Worm (Caenorhabditis elegans) whole organism, dauer: ENCODE measurements around the gene odr-3.

Source experiments
- unc-62 ChIP-seq: sonication (generic microtip); optimal IDR thresholded peaks from 2 replicates; lab custom pipeline; 2017; ENCODE audit warnings: missing biosample characterization, missing genetic modification reagents, missing genetic modification characterization

The odr-3 gene

DNA sequence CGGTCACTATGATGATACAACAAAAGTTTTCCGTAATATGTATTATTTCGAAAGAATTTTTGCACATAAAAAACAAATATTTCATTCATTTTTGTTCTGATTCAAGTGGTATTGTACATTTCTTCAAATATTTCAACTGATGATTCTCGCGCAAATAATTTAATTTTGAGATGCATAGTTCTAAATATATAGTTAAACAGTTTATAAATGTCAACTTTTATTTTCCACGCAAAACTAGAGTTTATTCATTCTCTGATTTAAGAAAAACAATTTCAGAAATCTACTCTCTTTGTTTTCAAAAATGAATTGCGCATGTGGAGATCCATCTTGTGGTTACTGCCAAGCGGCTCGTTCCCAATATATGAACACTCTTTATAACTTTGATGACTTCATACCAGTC lies 14.9 kb upstream of the odr-3 start, which contains the start of gene zip-5:
Gene zip-5 (plus strand): TSS at position 301 of the 400 bp plus-strand sequence.
- no peak for TF ChIP-seq unc-62 (GFP tag; lab: Kevin White, UChicago)

DNA sequence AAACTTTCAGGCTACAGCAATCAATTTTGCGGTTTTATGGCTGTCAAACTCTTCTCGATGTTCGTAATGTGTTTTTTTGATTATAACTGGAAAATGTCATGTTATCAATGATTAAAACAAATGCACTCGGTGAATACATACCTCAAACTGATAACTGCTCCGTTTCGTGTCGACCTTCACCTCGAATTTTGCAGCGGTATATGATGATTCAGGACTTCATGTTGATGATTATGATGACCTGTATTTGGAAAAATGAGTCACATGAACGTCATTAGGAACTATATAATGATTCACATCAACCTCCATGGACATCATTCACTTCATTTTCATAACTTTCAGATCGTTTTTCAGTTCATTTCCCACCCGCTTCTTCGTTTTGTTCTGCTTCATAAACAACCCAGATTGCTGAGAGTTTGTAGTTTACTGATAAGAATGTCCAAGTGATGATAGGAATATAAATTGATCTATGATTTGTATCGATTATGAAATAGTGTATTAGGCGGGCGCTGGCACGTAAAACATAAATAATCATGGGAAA lies 13.5 kb upstream of the odr-3 start:
- TF ChIP-seq unc-62 (GFP tag; lab: Kevin White, UChicago), result no peak

DNA sequence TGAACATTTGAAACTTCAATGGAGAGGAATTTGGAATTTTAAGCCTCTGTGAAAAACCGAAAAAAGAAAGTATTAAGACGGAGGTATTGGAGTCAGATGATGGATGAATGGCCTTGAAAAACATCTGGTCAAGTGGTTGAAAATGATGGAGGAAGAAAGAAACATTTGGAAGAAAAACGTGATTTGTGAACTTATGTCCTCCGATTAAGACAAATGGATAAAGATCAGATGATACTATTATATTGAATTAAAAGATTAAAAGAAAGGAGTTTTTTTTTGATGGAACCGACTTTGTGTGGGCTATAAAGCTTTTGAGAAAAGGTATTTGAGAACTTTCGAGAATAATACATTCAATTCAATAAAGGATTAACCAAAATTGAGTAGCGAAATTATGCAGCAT lies 10.2 kb upstream of the odr-3 start:
- TF ChIP-seq unc-62 (GFP tag; lab: Kevin White, UChicago), result no peak

DNA sequence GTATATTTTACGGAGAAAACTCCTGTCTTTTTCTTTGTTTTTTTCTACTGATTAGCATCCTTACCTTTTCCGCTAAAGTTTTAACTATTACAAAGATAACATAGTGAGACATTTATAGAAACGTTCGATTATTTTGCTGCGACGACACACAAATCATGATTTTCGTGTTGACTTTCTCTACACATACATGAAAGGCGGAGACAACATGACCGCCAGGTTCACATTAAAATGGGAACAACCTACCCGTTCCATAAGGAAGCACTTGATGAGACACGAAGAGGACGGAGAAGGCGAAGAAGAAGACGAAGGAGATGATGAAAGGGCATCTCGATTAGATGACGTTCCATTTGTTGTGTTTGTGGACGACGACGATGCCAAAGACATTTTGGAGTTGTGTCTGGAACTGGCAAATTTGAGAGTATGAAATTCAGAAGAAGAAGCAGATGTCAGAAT lies 9.6 kb upstream of the odr-3 start, which contains the start of gene C34D1.4:
Gene C34D1.4 (minus strand): TSS at position 403 of the 453 bp plus-strand sequence.
- TF ChIP-seq unc-62 (GFP tag; lab: Kevin White, UChicago), result no peak

DNA sequence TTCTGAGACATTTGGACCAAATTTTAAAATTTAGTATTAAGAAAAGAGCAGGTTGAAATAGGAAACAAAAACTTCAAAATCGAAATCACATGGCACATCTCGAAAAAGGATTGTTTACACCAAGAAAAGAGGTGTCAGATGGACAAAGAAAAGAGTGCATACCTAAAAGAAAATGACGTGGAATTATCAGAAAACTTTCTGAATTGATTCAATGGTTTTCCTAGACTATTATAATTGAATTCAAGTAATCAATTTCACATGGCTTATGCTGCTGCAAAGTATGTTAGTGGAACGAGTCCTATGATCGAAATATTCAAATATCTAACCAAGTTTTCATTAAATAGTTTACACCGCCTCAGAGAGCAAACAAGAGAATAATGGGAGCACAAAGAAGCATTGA lies 3.5 kb upstream of the odr-3 start:
- no peak for TF ChIP-seq unc-62 (GFP tag; lab: Kevin White, UChicago)

DNA sequence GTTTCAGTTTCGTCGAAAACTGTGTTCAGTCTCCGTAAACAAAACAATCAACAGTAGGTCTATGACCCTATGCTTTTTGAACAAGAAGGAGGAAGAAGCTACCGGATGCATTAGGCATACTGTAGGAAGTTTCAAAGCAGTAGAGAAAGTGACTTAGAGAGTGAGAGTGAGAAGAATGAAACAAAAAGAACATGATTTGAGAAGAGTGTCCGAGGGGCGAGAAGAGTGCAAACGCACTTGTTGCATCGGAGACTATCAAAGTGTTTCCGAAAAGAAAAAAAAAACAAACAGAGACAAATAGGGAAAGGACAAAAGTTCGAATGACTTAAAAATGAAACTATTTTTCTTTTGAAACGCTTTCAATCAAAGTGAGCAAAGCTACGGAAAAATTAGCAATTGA lies 6.1 kb downstream of the odr-3 start:
- no peak for TF ChIP-seq unc-62 (GFP tag; lab: Kevin White, UChicago)

DNA sequence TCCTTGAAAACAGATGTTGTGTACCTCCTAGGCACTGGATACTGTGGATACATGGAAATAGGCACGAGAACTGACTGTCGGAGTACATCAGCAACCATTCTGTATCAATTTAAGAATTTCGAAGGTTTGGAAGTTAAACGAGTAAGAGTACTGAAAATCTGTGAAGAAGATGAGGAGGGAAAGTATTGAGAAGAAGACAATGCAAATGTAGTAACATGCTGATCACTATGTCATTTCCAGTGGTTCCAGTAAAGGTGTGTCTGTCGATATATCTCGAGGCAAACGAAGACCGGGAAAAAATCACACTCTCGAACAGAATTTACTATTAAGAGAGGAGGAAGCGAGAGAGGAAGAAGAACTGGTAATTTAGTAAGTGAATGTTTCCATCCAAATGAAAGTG lies 12.8 kb downstream of the odr-3 start, which contains the start of gene dmd-10:
Gene dmd-10 (minus strand): TSS at position 101 of the 400 bp plus-strand sequence.
- no peak for TF ChIP-seq unc-62 (GFP tag; lab: Kevin White, UChicago)

DNA sequence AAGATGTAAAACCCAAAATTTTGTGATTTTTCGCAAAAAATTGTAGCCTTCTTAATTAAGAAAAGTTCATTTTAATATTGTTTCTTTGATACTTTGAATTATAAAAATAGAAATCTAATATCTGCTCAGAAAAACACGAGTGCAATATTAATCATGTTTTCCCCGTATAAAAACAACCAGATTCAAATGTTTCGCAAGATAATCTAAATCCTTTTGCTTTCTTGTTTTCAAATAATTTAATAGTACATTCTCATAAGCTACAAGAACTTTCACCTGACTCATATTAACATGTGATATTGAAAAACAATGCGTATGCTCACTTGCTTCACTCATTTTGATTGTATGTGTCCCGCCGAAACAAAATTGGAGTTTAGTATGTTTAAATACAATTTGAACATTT lies 14.0 kb downstream of the odr-3 start:
- no peak for TF ChIP-seq unc-62 (GFP tag; lab: Kevin White, UChicago)

DNA sequence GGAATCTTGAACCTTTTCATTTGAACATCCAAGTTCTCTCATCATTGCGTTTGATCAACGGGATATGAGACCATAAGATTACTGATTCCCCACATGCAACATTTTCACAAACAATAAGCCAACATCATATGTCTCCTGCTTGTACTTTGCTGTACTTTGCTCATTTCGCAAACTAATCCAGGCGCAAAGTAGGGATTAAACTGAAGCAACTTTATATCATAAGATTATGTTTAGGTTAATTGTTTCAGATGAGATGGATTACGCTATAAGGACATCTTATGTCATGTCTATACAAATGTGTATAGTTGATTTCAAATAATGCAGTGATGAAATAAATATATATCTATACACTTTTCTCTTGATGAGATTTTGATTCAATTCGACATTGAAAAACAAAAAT lies 19.8 kb downstream of the odr-3 start:
- TF ChIP-seq unc-62 (GFP tag; lab: Kevin White, UChicago), result no peak

DNA sequence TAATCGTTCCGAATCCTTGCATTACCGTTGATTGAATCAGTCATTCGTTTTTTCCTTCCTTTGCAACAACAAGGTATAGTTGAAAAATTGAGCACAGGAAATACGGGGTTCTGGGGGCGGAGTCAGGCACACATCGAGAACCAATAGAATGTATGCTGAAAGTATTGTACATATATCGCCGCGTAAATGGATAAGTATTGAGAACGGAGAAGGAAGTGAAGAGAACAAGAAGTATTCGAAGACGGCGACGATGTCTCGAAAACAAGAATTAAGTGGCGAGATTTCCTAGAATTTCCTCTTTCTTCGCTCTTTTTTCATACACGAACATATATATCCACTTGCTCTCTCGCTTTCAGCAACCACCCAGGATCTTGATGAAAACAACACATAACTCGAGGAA lies 28.3 kb downstream of the odr-3 start:
- no peak for TF ChIP-seq unc-62 (GFP tag; lab: Kevin White, UChicago)

DNA sequence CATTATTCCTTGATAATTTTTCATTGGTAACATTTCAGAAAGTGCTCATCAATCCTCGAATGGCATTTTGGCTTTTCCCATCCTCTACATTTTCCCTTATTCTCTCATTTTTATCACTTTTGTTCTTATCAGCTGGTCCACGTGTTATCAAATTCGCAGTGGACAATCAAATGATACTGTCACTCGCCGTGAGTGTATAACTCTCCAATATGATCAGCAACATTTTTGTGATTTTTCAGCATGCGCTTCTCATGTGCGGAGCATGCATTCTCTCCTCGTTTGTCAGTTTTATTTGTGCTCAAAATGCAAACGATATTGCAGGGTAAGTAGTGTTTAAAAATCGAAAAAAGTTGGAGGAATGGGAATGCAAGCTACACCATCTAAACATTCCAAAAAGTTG lies 36.8 kb downstream of the odr-3 start:
- no peak for TF ChIP-seq unc-62 (GFP tag; lab: Kevin White, UChicago)

DNA sequence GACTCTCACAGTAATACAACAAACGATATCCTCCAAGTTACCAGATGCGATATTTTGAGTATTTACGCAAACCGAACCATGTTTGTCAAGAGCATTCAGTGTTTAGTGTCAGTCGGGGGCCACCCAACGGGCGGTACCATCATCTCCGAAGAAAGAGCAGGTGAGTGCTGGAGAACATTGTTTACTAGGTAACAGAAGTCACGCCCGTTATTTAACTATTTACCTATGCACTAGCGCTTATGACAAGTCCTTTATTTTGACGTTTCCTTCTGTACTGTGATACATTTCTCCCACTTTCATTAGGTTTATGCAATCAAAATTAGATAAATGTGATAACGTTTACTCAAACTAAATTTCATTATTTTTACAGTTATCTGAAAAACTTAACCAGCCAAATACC lies 39.8 kb downstream of the odr-3 start, which contains the start of gene F57B1.6:
Gene F57B1.6 (plus strand): TSS at position 79 of the 400 bp plus-strand sequence.
- no peak for TF ChIP-seq unc-62 (GFP tag; lab: Kevin White, UChicago)

DNA sequence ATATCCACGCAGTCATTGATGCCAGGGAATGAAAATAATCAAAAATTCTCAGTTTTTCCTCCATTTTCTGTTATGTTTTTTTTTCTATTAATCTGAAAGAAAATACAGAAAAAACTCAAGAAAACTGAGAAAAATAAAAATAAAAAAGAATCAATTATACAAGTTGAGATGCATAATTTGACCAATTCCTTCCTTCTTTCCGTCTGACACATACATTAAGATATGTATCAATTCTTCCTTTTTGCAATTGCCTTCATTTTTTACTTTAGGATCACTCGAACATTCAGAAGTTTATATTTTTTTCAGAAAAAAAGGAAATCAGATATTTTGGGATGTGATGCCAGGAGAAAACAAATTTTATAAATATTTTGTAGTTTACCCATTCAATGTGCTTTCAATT lies 41.9 kb downstream of the odr-3 start, which contains the start of gene F57B1.5:
Gene F57B1.5 (plus strand): TSS at position 301 of the 400 bp plus-strand sequence.
- no peak for TF ChIP-seq unc-62 (GFP tag; lab: Kevin White, UChicago)

DNA sequence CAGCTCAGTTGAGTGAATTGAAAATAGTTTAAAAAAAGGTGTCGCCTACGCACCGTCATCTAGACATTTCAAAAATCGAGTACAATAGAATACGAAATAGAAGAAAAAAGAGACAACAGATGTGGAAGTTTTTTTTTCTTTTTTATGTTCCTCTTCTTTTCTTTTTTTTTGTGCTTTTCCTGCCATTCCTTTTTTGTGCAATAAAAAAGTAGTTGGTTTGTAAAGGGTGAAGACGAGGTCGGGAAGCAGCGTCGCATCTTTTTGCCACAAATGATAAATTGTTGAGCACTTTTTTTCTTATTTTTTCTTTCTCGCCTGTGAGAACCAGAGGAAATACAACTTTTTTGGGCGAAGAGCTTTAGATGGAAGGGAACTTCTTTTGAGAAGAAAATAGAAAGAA lies 42.8 kb downstream of the odr-3 start:
- TF ChIP-seq unc-62 (GFP tag; lab: Kevin White, UChicago), result no peak

DNA sequence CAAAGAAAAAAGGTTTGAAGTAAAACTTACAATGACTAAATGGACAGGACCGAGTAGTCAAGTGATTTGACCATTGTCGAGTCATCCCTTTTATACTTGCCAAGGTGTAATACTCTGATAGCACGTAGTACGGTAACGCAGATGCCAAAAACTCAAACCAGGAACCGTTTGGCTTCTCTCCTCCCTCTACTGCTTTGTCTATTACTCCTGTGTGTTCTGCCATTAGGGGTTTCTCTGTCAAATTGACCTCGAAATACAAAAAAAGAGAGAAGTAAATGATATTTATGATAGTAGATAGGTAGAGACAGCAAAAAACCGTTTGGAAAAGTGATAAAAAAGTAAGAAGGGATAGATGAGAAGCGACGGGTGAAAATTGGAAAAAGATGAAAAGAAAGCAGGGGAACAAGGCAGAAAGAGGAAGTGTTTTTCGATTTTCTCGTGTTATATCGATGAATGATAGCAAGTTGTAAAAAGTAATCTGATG lies 47.2 kb downstream of the odr-3 start, which contains the start of the genes col-159 and col-160:
Gene col-159 (minus strand): TSS at position 51 of the 484 bp plus-strand sequence.
Gene col-160 (minus strand): TSS at position 63 of the 484 bp plus-strand sequence.
- TF ChIP-seq unc-62 (GFP tag; lab: Kevin White, UChicago), result no peak

DNA sequence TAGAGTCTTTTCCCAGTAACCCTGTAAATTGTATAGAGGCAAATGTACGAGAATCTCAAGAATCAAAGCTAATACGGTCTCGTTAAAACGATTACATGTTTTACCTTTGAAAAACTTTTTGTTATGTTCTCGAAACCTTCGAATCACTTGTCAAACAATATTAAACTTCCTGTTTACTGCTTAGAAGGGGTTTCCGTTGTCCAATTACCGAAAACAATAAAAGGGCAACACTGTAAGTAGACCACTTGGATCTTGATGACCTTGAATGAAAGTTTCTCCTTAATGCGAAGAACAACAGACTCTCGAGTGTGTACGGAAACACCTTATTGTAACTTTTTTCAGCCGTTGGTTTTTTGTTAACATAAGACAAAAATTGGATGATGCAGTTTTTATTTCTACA lies 48.7 kb downstream of the odr-3 start:
- TF ChIP-seq unc-62 (GFP tag; lab: Kevin White, UChicago), result no peak

DNA sequence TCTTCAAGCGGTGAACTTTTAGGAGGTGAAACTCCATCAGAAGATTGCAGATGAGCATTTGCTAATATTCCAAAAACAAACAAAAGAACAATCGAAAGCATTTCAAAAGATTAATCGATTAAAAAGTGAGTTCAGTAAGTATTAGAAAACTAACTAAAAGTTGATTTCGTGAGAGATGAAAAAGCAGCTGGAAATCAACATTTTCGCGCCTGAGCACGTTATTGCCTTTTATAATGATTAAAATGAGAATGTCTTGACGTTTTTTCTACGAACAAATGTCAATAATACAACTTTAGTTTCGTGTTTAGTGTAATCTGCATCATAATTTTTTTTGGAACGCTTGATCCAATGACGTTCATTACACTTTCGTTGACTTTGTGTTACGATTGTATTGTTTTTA lies 51.5 kb downstream of the odr-3 start, which contains the start of gene F57B1.9:
Gene F57B1.9 (minus strand): TSS at position 101 of the 400 bp plus-strand sequence.
- TF ChIP-seq unc-62 (GFP tag; lab: Kevin White, UChicago), result no peak
